Fruit fly (Drosophila melanogaster): ENCODE data around the gene Blos4.

dm6 chr3L:10903449-10903848, 24.6 kb downstream of the Blos4 start:
- TF ChIP-seq Dll (optimal IDR thresholded peaks at IDR 0.05) (no peak), CG8478 (optimal IDR thresholded peaks at IDR 0.05) (no peak)

Measured in whole organism.